Fruit fly (Drosophila melanogaster) whole organism, prepupa: Measurements from ENCODE around the gene msl-3.
A peak's percentile ranks its signal among the peaks of the same experiment; 100 is the strongest.

Experiments used
- CG10631 ChIP-seq: fragments of 200-800 bp; sonication (Bioruptor generic); optimal IDR thresholded peaks from 2 replicates; lab custom pipeline; 2016; ENCODE audit warnings: missing biosample characterization, missing genetic modification characterization
- CG10669 ChIP-seq: fragments of 200-800 bp; sonication (Bioruptor generic); optimal IDR thresholded peaks from 3 replicates; lab custom pipeline; 2018; ENCODE audit warnings: missing biosample characterization, mild to moderate bottlenecking, missing genetic modification characterization, moderate library complexity
- CG15336 ChIP-seq: fragments of 200-800 bp; sonication (Bioruptor generic); IDR thresholded peaks from 2 replicates; pipeline ENCODE4 v1.3.6; 2022; ENCODE audit warnings: missing biosample characterization, missing genetic modification characterization
- CG1621 ChIP-seq: fragments of 200-800 bp; sonication (Bioruptor generic); optimal IDR thresholded peaks from 3 replicates; lab custom pipeline; 2018; ENCODE audit warnings: missing biosample characterization, mild to moderate bottlenecking, missing genetic modification characterization
- CG16779 ChIP-seq: fragments of 200-800 bp; sonication (Bioruptor generic); optimal IDR thresholded peaks from 3 replicates; lab custom pipeline; 2017; ENCODE audit warnings: missing biosample characterization, mild to moderate bottlenecking, missing genetic modification characterization
- CG32006 ChIP-seq: fragments of 200-800 bp; sonication (Bioruptor generic); optimal IDR thresholded peaks from 3 replicates; lab custom pipeline; 2017; ENCODE audit warnings: missing biosample characterization, mild to moderate bottlenecking, missing genetic modification characterization
- CG34406 ChIP-seq: fragments of 200-800 bp; sonication (Bioruptor generic); optimal IDR thresholded peaks from 3 replicates; lab custom pipeline; 2016; ENCODE audit warnings: missing biosample characterization, missing genetic modification characterization
- CG6163 ChIP-seq: fragments of 200-800 bp; sonication (Bioruptor generic); IDR thresholded peaks from 3 replicates; pipeline ENCODE4 v1.3.6; 2022; ENCODE audit warnings: missing biosample characterization, missing genetic modification characterization
- CG6276 ChIP-seq: fragments of 200-800 bp; sonication (Bioruptor generic); optimal IDR thresholded peaks from 2 replicates; lab custom pipeline; 2017; ENCODE audit warnings: missing biosample characterization, mild to moderate bottlenecking, missing genetic modification characterization
- CG6808 ChIP-seq: fragments of 200-800 bp; sonication (Bioruptor generic); optimal IDR thresholded peaks from 3 replicates; lab custom pipeline; 2017; ENCODE audit warnings: missing biosample characterization, missing genetic modification characterization, mild to moderate bottlenecking, moderate library complexity, missing genetic modification reagents
- CG6854 ChIP-seq: fragments of 200-800 bp; sonication (Bioruptor generic); optimal IDR thresholded peaks from 2 replicates; lab custom pipeline; 2017; ENCODE audit warnings: missing biosample characterization, mild to moderate bottlenecking, missing genetic modification characterization
- CG7368 ChIP-seq: fragments of 200-800 bp; sonication (Bioruptor generic); optimal IDR thresholded peaks from 3 replicates; lab custom pipeline; 2016; ENCODE audit warnings: missing biosample characterization, missing genetic modification characterization
- CG8119 ChIP-seq: fragments of 200-800 bp; sonication (Bioruptor generic); IDR thresholded peaks from 3 replicates; pipeline ENCODE4 v1.3.6; 2022; ENCODE audit warnings: missing biosample characterization, missing genetic modification characterization
- CG8319 ChIP-seq: fragments of 200-800 bp; sonication (Bioruptor generic); optimal IDR thresholded peaks from 3 replicates; lab custom pipeline; 2016; ENCODE audit warnings: missing biosample characterization, missing genetic modification characterization
- CG9139 ChIP-seq: fragments of 200-800 bp; sonication (Bioruptor generic); optimal IDR thresholded peaks from 3 replicates; lab custom pipeline; 2017; ENCODE audit warnings: missing biosample characterization, mild to moderate bottlenecking, missing genetic modification characterization
- Eip78C ChIP-seq: fragments of 200-800 bp; sonication (Bioruptor generic); peaks from one replicate; lab custom pipeline; 2016; ENCODE audit warnings: missing biosample characterization, missing genetic modification characterization
- Eip93F ChIP-seq: fragments of 200-800 bp; sonication (Bioruptor generic); optimal IDR thresholded peaks from 2 replicates; lab custom pipeline; 2016; ENCODE audit warnings: missing biosample characterization, mild to moderate bottlenecking, missing genetic modification characterization
- Ets21C ChIP-seq: fragments of 200-800 bp; sonication (Bioruptor generic); optimal IDR thresholded peaks from 3 replicates; lab custom pipeline; 2016; ENCODE audit warnings: missing biosample characterization, missing genetic modification characterization
- Ets96B ChIP-seq: fragments of 200-800 bp; optimal IDR thresholded peaks from 2 replicates; lab custom pipeline; 2019; ENCODE audit warnings: missing biosample characterization, mild to moderate bottlenecking, missing genetic modification characterization, moderate library complexity
- Gug ChIP-seq: fragments of 200-800 bp; sonication (Bioruptor generic); IDR thresholded peaks from 2 replicates; pipeline ENCODE4 v1.3.6; 2022; ENCODE audit warnings: missing biosample characterization, missing genetic modification characterization
- Hr39 ChIP-seq: fragments of 200-800 bp; sonication (Bioruptor generic); optimal IDR thresholded peaks from 2 replicates; lab custom pipeline; 2016; ENCODE audit warnings: missing biosample characterization, missing genetic modification characterization
- Lpt ChIP-seq: fragments of 200-800 bp; sonication (Bioruptor generic); optimal IDR thresholded peaks from 3 replicates; lab custom pipeline; 2016; ENCODE audit warnings: missing biosample characterization, missing genetic modification characterization
- OdsH ChIP-seq: fragments of 200-800 bp; sonication (Bioruptor generic); optimal IDR thresholded peaks from 3 replicates; lab custom pipeline; 2016; ENCODE audit warnings: missing biosample characterization, missing genetic modification characterization
- Smox ChIP-seq: fragments of 200-800 bp; sonication (Bioruptor generic); optimal IDR thresholded peaks from 3 replicates; lab custom pipeline; 2016; ENCODE audit warnings: missing biosample characterization, missing genetic modification characterization
- Sox14 ChIP-seq: fragments of 200-800 bp; sonication (Bioruptor generic); optimal IDR thresholded peaks from 3 replicates; lab custom pipeline; 2016; ENCODE audit warnings: missing biosample characterization, missing genetic modification characterization
- achi ChIP-seq: fragments of 200-800 bp; sonication (Bioruptor generic); optimal IDR thresholded peaks from 3 replicates; lab custom pipeline; 2016; ENCODE audit warnings: missing biosample characterization, missing genetic modification characterization
- acj6 ChIP-seq: fragments of 200-800 bp; sonication (Bioruptor generic); optimal IDR thresholded peaks from 3 replicates; lab custom pipeline; 2016; ENCODE audit warnings: missing biosample characterization, missing genetic modification characterization
- cyc ChIP-seq: fragments of 200-800 bp; sonication (Bioruptor generic); optimal IDR thresholded peaks from 3 replicates; lab custom pipeline; 2016; ENCODE audit warnings: missing biosample characterization, missing genetic modification characterization
- dac ChIP-seq: fragments of 200-800 bp; sonication (Bioruptor generic); optimal IDR thresholded peaks from 2 replicates; lab custom pipeline; 2017; ENCODE audit warnings: missing biosample characterization, mild to moderate bottlenecking, missing genetic modification characterization
- dsx ChIP-seq: fragments of 200-800 bp; optimal IDR thresholded peaks from 3 replicates; lab custom pipeline; 2019; ENCODE audit warnings: missing biosample characterization, mild to moderate bottlenecking, missing genetic modification characterization, moderate library complexity; ENCODE audit not compliant: poor library complexity, severe bottlenecking
- eg ChIP-seq: fragments of 200-800 bp; sonication (Bioruptor generic); IDR thresholded peaks from 3 replicates; pipeline ENCODE4 v1.3.6; 2022; ENCODE audit warnings: missing biosample characterization, missing genetic modification characterization
- fd59A ChIP-seq: fragments of 200-800 bp; sonication (Bioruptor generic); optimal IDR thresholded peaks from 2 replicates; lab custom pipeline; 2017; ENCODE audit warnings: missing biosample characterization, mild to moderate bottlenecking, missing genetic modification characterization, missing genetic modification reagents
- fd85E ChIP-seq: fragments of 200-800 bp; sonication (Bioruptor generic); optimal IDR thresholded peaks from 3 replicates; lab custom pipeline; 2016; ENCODE audit warnings: missing biosample characterization, missing genetic modification characterization
- fkh ChIP-seq: fragments of 200-800 bp; sonication (Bioruptor generic); optimal IDR thresholded peaks from 3 replicates; lab custom pipeline; 2017; ENCODE audit warnings: missing biosample characterization, mild to moderate bottlenecking, missing genetic modification characterization, moderate library complexity
- salr ChIP-seq, 2 experiments: fragments of 200-800 bp; sonication (Bioruptor generic); optimal IDR thresholded peaks; 3 replicates each; lab custom pipeline; 2016 to 2018; ENCODE audit warnings: missing biosample characterization in 2 of 2, missing genetic modification characterization in 2 of 2, mild to moderate bottlenecking in 1 of 2
- spab ChIP-seq: fragments of 200-800 bp; sonication (Bioruptor generic); optimal IDR thresholded peaks from 2 replicates; lab custom pipeline; 2017; ENCODE audit warnings: missing biosample characterization, mild to moderate bottlenecking, missing genetic modification characterization, missing genetic modification reagents
- ss ChIP-seq, 2 experiments: fragments of 200-800 bp; sonication (Bioruptor generic); optimal IDR thresholded peaks; 2 replicates in 1 of 2; 3 replicates in 1 of 2; lab custom pipeline; 2017 to 2018; ENCODE audit warnings: mild to moderate bottlenecking in 2 of 2, missing biosample characterization in 2 of 2, missing genetic modification characterization in 2 of 2, moderate library complexity in 1 of 2
- vri ChIP-seq: fragments of 200-800 bp; sonication (Bioruptor generic); optimal IDR thresholded peaks from 3 replicates; lab custom pipeline; 2016; ENCODE audit warnings: missing biosample characterization, mild to moderate bottlenecking, missing genetic modification characterization

Gene msl-3

DNA sequence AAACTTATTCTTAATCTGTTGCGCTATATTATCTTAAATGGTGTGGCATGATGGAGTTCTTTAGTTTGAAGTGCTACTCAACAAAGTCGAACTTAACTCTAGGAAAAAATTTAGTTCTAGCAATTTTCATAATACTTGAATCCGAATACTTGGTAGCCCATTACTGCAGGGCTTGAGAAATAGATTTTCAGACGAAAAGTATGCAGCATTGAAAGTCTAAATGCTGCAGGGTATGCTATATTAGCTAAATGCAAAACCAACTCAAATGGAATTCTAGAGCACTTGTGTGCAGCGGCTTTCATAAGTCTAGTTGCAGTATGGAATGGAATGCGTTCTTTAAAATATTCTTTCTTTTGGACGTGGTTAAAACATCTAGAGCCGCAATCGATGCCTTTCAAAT is 17.9 kb upstream of the msl-3 start:
- TF ChIP-seq cyc (GFP tag; lab: Kevin White, UChicago) (no peak), Ets96B (no peak), CG10669 (GFP tag; lab: Kevin White, UChicago) (no peak), CG1621 (no peak), achi (GFP tag; lab: Kevin White, UChicago) (no peak), Eip93F (GFP tag; lab: Kevin White, UChicago) (no peak), CG8319 (GFP tag; lab: Kevin White, UChicago) (no peak), CG10631 (GFP tag; lab: Kevin White, UChicago) (no peak), OdsH (GFP tag; lab: Kevin White, UChicago) (no peak), CG6854 (no peak), CG34406 (GFP tag; lab: Kevin White, UChicago) (no peak), CG32006 (no peak), acj6 (GFP tag; lab: Kevin White, UChicago) (no peak), fkh (GFP tag; lab: Kevin White, UChicago) (no peak), dsx (GFP tag; lab: Kevin White, UChicago) (no peak), Smox (GFP tag; lab: Kevin White, UChicago) (no peak)

DNA sequence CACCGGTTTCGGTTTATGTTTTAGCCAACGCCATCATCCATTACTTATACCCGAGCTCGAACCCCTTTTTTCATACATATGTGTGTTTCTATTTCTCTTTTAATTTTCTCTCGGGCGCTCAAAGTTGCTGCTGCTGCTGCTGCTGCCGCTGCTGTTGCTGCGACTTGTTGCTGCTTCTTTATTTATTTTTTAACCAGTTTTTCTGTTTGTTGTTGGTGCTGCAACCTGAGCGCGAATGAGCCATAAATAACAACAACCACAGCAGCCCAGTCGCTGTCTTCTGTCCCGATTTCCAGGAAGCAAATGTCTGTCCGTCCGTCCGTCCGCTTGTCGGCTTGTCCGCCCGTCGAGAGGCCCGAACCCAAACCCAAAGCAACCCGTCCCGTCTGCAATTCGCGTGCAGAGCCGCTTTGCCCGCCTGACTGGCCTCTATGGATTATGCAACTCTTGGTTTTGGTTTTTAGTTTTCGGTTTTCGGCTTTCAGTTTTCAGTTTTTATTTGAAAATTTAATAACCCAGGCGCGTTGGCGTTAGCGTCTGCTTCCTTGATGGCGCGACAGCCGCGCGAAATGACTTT is 12.4 kb upstream of the msl-3 start:
- TF ChIP-seq vri (GFP tag; lab: Kevin White, UChicago) (peak; percentile 88), CG32006 (no peak), CG6854 (peak; percentile 51), dsx (GFP tag; lab: Kevin White, UChicago) (peak; percentile 17), Smox (GFP tag; lab: Kevin White, UChicago) (no peak), CG8319 (GFP tag; lab: Kevin White, UChicago) (no peak), acj6 (GFP tag; lab: Kevin White, UChicago) (no peak), eg (GFP tag; lab: Robert Waterston, UW) (0 out of 3 replicates have a peak, but pooled peaks have one; percentile 18), Ets21C (GFP tag; lab: Kevin White, UChicago) (no peak), salr (GFP tag; optimal IDR thresholded peaks at IDR 0.05; lab: Kevin White, UChicago) (no peak), CG16779 (tag; lab: Kevin White, UChicago) (no peak), Lpt (GFP tag; lab: Kevin White, UChicago) (peak; percentile 47), Hr39 (GFP tag; lab: Kevin White, UChicago) (no peak), CG6163 (0 out of 3 replicates have a peak, but pooled peaks have one; percentile 37), dac (no peak), ss (GFP tag; optimal IDR thresholded peaks at IDR 0.05; lab: Kevin White, UChicago) (peak in 1 of 2 experiments; percentile 57)

dm6 chr3L:7136663-7137062 is 11.3 kb upstream of the msl-3 start:
- TF ChIP-seq CG6808 (GFP tag; lab: Kevin White, UChicago) (peak; percentile 6), CG1621 (peak; percentile 21), eg (GFP tag; lab: Robert Waterston, UW) (no peak), CG8119 (GFP tag; lab: Robert Waterston, UW) (peak; percentile 30; the same call in 1 of the 3 replicates), ss (GFP tag; optimal IDR thresholded peaks at IDR 0.05; lab: Kevin White, UChicago) (peak; percentile 24 to 66), CG6276 (peak; percentile 6), CG6163 (peak; percentile 28; the same call in 1 of the 3 replicates), Eip78C (GFP tag; lab: Kevin White, UChicago) (peak; percentile 19), CG16779 (tag; lab: Kevin White, UChicago) (no peak), CG32006 (peak; percentile 20)

- TF ChIP-seq CG34406 (GFP tag; lab: Kevin White, UChicago) (peak; percentile 9), eg (GFP tag; lab: Robert Waterston, UW) (peak; percentile 82), Smox (GFP tag; lab: Kevin White, UChicago) (no peak), CG7368 (GFP tag; lab: Kevin White, UChicago) (peak; percentile 10), Gug (GFP tag; lab: Robert Waterston, UW) (peak; percentile 11; the same call in 1 of the 2 replicates), CG8119 (GFP tag; lab: Robert Waterston, UW) (peak; percentile 36; the same call in 1 of the 3 replicates), fkh (GFP tag; lab: Kevin White, UChicago) (no peak), Eip78C (GFP tag; lab: Kevin White, UChicago) (peak; percentile 37), CG32006 (peak; percentile 4), CG9139 (peak; percentile 53), CG6808 (GFP tag; lab: Kevin White, UChicago) (peak; percentile 73), CG1621 (peak; percentile 50), CG6276 (peak; percentile 39), CG6163 (peak; percentile 85), Sox14 (GFP tag; lab: Kevin White, UChicago) (no peak), salr (GFP tag; optimal IDR thresholded peaks at IDR 0.05; lab: Kevin White, UChicago) (peak in 1 of 2 experiments; percentile 3), Ets96B (peak; percentile 14), fd59A (GFP tag; lab: Kevin White, UChicago) (peak; percentile 10), ss (GFP tag; optimal IDR thresholded peaks at IDR 0.05; lab: Kevin White, UChicago) (peak; percentile 36 to 77), CG10669 (GFP tag; lab: Kevin White, UChicago) (peak; percentile 40), spab (GFP tag; lab: Kevin White, UChicago) (peak; percentile 58), Eip93F (GFP tag; lab: Kevin White, UChicago) (no peak), CG15336 (GFP tag; lab: Robert Waterston, UW) (peak; percentile 23; the same call in 1 of the 2 replicates), fd85E (GFP tag; lab: Kevin White, UChicago) (no peak)
Measured at dm6 chr3L:7134818-7135217, 9.5 kb upstream of the msl-3 start.
